Worm (Caenorhabditis elegans): Measurements from ENCODE around the gene tsp-8.
A peak's percentile ranks its signal among the peaks of the same experiment; 100 is the strongest.

tsp-8 gene

ce11 chrX:14756606-14757005, 27.3 kb upstream of the tsp-8 start (continued):
- TF ChIP-seq mes-2 (tag; optimal IDR thresholded peaks at IDR 0.05; ENCODE audit: poor library complexity, severe bottlenecking), result peak; percentile 41
- TF ChIP-seq dmd-6 (GFP tag; IDR thresholded peaks at IDR 0.05), result no peak
- no peak for TF ChIP-seq ceh-32 (tag; optimal IDR thresholded peaks at IDR 0.05; ENCODE audit: poor library complexity)
- no peak for TF ChIP-seq nhr-41 (GFP tag; IDR thresholded peaks at IDR 0.05)
- no peak for TF ChIP-seq rbr-2 (tag; optimal IDR thresholded peaks at IDR 0.05)
- no peak for TF ChIP-seq ceh-82 (tag; optimal IDR thresholded peaks at IDR 0.05)
- no peak for TF ChIP-seq pha-4 (GFP tag; IDR thresholded peaks at IDR 0.05)
- TF ChIP-seq pha-4 (tag; optimal IDR thresholded peaks at IDR 0.05), result no peak
- no peak for TF ChIP-seq daf-19 (GFP tag; conservative IDR thresholded peaks at IDR 0.05)
- no peak for TF ChIP-seq hlh-30 (tag; optimal IDR thresholded peaks at IDR 0.05; ENCODE audit: insufficient read depth)
- peak; percentile 37; the same call in 1 of the 2 replicates for TF ChIP-seq egl-43 (GFP tag; IDR thresholded peaks at IDR 0.05)
- peak; percentile 69 for TF ChIP-seq set-16 (GFP tag; IDR thresholded peaks at IDR 0.05)
- TF ChIP-seq nhr-42 (GFP tag; IDR thresholded peaks at IDR 0.05), result 0 out of 2 replicates have a peak, but pooled peaks have one; percentile 39
- TF ChIP-seq zag-1 (tag; optimal IDR thresholded peaks at IDR 0.05), result no peak
- TF ChIP-seq fos-1 (tag; optimal IDR thresholded peaks at IDR 0.05), result no peak
- TF ChIP-seq D1046.2 (GFP tag; IDR thresholded peaks at IDR 0.05), result no peak
- no peak for TF ChIP-seq madf-9 (GFP tag; conservative IDR thresholded peaks at IDR 0.05)

- no peak for TF ChIP-seq madf-9 (GFP tag; conservative IDR thresholded peaks at IDR 0.05)
- no peak for TF ChIP-seq mes-2 (tag; optimal IDR thresholded peaks at IDR 0.05; ENCODE audit: poor library complexity, severe bottlenecking)
- no peak for TF ChIP-seq nhr-10 (tag; optimal IDR thresholded peaks at IDR 0.05)
- TF ChIP-seq nhr-42 (GFP tag; IDR thresholded peaks at IDR 0.05), result no peak
- TF ChIP-seq F37D6.2 (tag; optimal IDR thresholded peaks at IDR 0.05), result no peak
- TF ChIP-seq dve-1 (tag; optimal IDR thresholded peaks at IDR 0.05; ENCODE audit: insufficient read depth), result peak; percentile 15
- no peak for TF ChIP-seq mdl-1 (tag; optimal IDR thresholded peaks at IDR 0.05)
- peak; percentile 28 for TF ChIP-seq pqm-1 (tag; optimal IDR thresholded peaks at IDR 0.05)
- TF ChIP-seq skn-1 (tag; optimal IDR thresholded peaks at IDR 0.05), result no peak
- peak; percentile 19; the same call in 1 of the 2 replicates for TF ChIP-seq dmd-6 (GFP tag; IDR thresholded peaks at IDR 0.05)
Observed at ce11 chrX:14755847-14756246, 26.5 kb upstream of the tsp-8 start.

DNA sequence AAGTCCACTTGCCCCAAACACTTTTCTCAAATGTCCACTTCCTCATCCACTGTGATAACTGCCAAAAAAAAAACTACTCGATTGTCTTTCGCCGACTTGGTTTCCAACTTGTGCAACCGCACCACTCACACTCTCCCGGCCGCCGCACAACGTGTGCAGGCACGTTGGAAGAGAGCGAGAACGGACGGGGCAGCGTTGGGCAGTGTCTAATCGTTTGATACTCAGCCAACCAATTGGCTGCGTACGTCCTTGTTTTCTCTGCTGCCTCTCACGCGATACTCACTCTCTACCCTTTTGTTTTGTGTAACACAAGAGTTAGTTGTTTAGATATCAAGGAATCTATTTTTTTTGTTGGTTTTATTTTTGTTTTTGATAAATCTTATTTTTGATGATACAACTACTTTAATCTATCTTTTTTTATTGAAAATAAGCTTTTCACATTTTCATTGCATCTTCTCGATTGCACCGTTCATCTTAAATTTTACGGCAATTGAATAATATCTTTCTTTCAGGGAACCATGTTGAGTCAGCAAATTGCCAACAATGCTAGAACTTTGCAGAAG, 24.3 kb upstream of the tsp-8 start, which contains the start of gene sucl-1:
Gene sucl-1, plus strand, starts transcription at position 513 of the 563 bp plus-strand sequence.
- TF ChIP-seq mep-1 (tag; optimal IDR thresholded peaks at IDR 0.05) (peak; percentile 96), ceh-44 (GFP tag; IDR thresholded peaks at IDR 0.05) (no peak), aha-1 (tag) (peak; percentile 100), ceh-62 (tag; optimal IDR thresholded peaks at IDR 0.05) (no peak), ceh-32 (tag; optimal IDR thresholded peaks at IDR 0.05; ENCODE audit: poor library complexity) (peak; percentile 7), set-16 (GFP tag; IDR thresholded peaks at IDR 0.05) (peak; percentile 66), nhr-77 (tag; optimal IDR thresholded peaks at IDR 0.05) (peak; percentile 61), nhr-76 (tag; optimal IDR thresholded peaks at IDR 0.05) (no peak), madf-9 (GFP tag; conservative IDR thresholded peaks at IDR 0.05) (no peak; the same call in 1 of the 2 replicates), F44E2.7 (GFP tag; IDR thresholded peaks at IDR 0.05) (no peak), dmd-8 (GFP tag; IDR thresholded peaks at IDR 0.05) (no peak), lin-1 (GFP tag; IDR thresholded peaks at IDR 0.05) (peak; percentile 83), nhr-111 (GFP tag; optimal IDR thresholded peaks at IDR 0.05) (no peak), nhr-102 (tag; optimal IDR thresholded peaks at IDR 0.05) (peak; percentile 69), lin-38 (GFP tag; IDR thresholded peaks at IDR 0.05) (peak; percentile 60), ztf-11 (tag; optimal IDR thresholded peaks at IDR 0.05) (no peak), lin-39 (tag; optimal IDR thresholded peaks at IDR 0.05) (no peak), nhr-28 (tag; optimal IDR thresholded peaks at IDR 0.05) (peak; percentile 90), mes-2 (tag; optimal IDR thresholded peaks at IDR 0.05; ENCODE audit: poor library complexity, severe bottlenecking) (peak; percentile 84), egl-43 (GFP tag; IDR thresholded peaks at IDR 0.05) (peak; percentile 83), dmd-6 (GFP tag; IDR thresholded peaks at IDR 0.05) (peak; percentile 87), F37D6.2 (tag; optimal IDR thresholded peaks at IDR 0.05) (peak; percentile 23), pqm-1 (tag; optimal IDR thresholded peaks at IDR 0.05) (peak; percentile 67), Y5F2A.4 (GFP tag; optimal IDR thresholded peaks at IDR 0.05) (no peak), lin-13 (GFP tag; optimal IDR thresholded peaks at IDR 0.05) (peak; percentile 91), ceh-82 (tag; optimal IDR thresholded peaks at IDR 0.05) (no peak), mxl-3 (GFP tag; optimal IDR thresholded peaks at IDR 0.05) (peak; percentile 100), tra-1 (GFP tag; IDR thresholded peaks at IDR 0.05) (peak; percentile 84), fos-1 (tag; optimal IDR thresholded peaks at IDR 0.05) (no peak), attf-4 (tag; optimal IDR thresholded peaks at IDR 0.05) (no peak), ZK337.2 (GFP tag; IDR thresholded peaks at IDR 0.05) (no peak), lim-7 (GFP tag; IDR thresholded peaks at IDR 0.05) (0 out of 2 replicates have a peak, but pooled peaks have one; percentile 46), vab-7 (GFP tag; IDR thresholded peaks at IDR 0.05) (peak; percentile 35; the same call in 1 of the 2 replicates)

All from whole organism, L4 larva.